Worm (Caenorhabditis elegans) whole organism, L4/young adult: ENCODE data around the gene ZK673.4.

Source experiments
- W03F9.2 ChIP-seq: fragments of 150-350 bp; optimal IDR thresholded peaks from 2 replicates; lab custom pipeline; 2014; ENCODE audit warnings: missing biosample characterization, missing genetic modification characterization
- dao-5 ChIP-seq: sonication (generic microtip); optimal IDR thresholded peaks from 2 replicates; lab custom pipeline; 2016; ENCODE audit warnings: missing genotype, missing genetic modification characterization, moderate library complexity, missing compliant biosample characterization

DNA sequence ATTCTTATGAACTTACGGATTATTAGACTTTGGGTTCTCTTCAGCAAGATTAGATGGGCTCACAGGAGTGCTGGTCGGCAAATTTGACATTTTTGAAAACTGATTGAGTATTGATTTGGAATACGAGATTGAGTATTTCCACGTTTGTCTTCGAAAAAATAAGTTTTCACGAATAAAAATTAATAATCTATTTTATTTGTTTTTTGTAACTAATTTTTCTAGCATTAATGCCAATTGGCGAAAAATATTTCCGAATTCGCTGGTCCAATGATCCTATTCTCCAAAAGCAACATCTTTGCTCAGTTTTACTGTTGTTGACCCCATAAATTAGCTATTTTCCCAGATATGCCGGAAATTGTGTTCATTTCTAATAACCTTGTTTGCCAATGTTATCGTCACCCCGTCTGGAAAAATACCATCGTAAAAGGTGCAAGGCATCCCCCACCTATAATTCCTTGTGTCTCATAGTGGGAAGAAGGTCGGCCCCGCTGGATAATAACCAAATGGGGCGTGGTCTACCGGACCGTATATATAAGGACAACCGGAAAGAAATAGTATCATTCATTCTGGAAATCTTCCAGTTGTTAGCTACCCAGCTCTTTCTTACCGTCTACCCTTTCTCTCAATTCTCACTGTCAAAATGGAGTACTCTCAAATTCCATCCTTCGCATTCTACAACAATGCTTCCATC is 11.7 kb downstream of the ZK673.4 start, which contains the start of the genes ZK673.6 and sdz-37:
- no peak for TF ChIP-seq W03F9.2 (tag; lab: Kevin White, UChicago)
- no peak for TF ChIP-seq dao-5 (tag; lab: Kevin White, UChicago)
